Worm (Caenorhabditis elegans) whole organism, midembryonic: ENCODE measurements around the gene fbxa-215.

Source experiments
- T22C8.4 ChIP-seq: fragments of 200-800 bp; sonication (Bioruptor generic); IDR thresholded peaks from 2 replicates; pipeline ENCODE4 v1.3.6; 2022; ENCODE audit warnings: missing genetic modification characterization, missing compliant biosample characterization
- flt-1 ChIP-seq: fragments of 200-800 bp; sonication (Bioruptor generic); IDR thresholded peaks from 2 replicates; pipeline ENCODE4 v1.3.6; 2022; ENCODE audit warnings: missing genetic modification characterization, missing compliant biosample characterization
- klf-2 ChIP-seq: fragments of 200-800 bp; sonication (Bioruptor generic); conservative IDR thresholded peaks from 2 replicates; pipeline ENCODE4 v1.3.6; 2022; ENCODE audit warnings: missing genetic modification reagents, missing genetic modification characterization, missing compliant biosample characterization
- ref-1 ChIP-seq: fragments of 200-800 bp; sonication (Bioruptor generic); conservative IDR thresholded peaks from 2 replicates; pipeline ENCODE4 v1.3.6; 2022; ENCODE audit warnings: missing genetic modification reagents, missing genetic modification characterization, missing compliant biosample characterization
- tab-1 ChIP-seq: fragments of 200-800 bp; sonication (Bioruptor generic); IDR thresholded peaks from 2 replicates; pipeline ENCODE4 v1.3.6; 2022; ENCODE audit warnings: missing genetic modification characterization, missing compliant biosample characterization
- ztf-23 ChIP-seq: fragments of 200-800 bp; sonication (Bioruptor generic); IDR thresholded peaks from 2 replicates; pipeline ENCODE4 v1.3.6; 2022; ENCODE audit warnings: missing genetic modification reagents, missing genetic modification characterization, missing compliant biosample characterization

- TF ChIP-seq ztf-23 (GFP tag; lab: Robert Waterston, UW) (no peak), ref-1 (GFP tag; lab: Robert Waterston, UW) (no peak), tab-1 (GFP tag; lab: Robert Waterston, UW) (no peak), klf-2 (0 out of 2 replicates have a peak, but pooled peaks have one; percentile 12), T22C8.4 (GFP tag; lab: Robert Waterston, UW) (no peak), flt-1 (GFP tag; lab: Robert Waterston, UW) (no peak)
Measured at ce11 chrIV:13699384-13699788, 32.7 kb upstream of the fbxa-215 start.
